Fruit fly (Drosophila melanogaster) whole organism, embryonic: Measurements from ENCODE around the gene Fas3.

Experiments
- ATbp ChIP-seq: fragments of 200-800 bp; sonication (Bioruptor generic); optimal IDR thresholded peaks from 2 replicates; lab custom pipeline; 2017; ENCODE audit warnings: missing biosample characterization, mild to moderate bottlenecking, missing genetic modification characterization, missing genetic modification reagents
- C15 ChIP-seq: fragments of 200-800 bp; sonication (Bioruptor generic); IDR thresholded peaks from 3 replicates; pipeline ENCODE4 v1.3.6; 2022; ENCODE audit warnings: missing biosample characterization, missing genetic modification characterization
- CG1024 ChIP-seq: fragments of 200-800 bp; sonication (Bioruptor generic); IDR thresholded peaks from 2 replicates; pipeline ENCODE4 v1.3.6; 2022; ENCODE audit warnings: missing biosample characterization, missing genetic modification characterization
- CG10462 ChIP-seq: fragments of 200-800 bp; sonication (Bioruptor generic); optimal IDR thresholded peaks from 2 replicates; lab custom pipeline; 2016; ENCODE audit warnings: missing biosample characterization, missing genetic modification characterization
- CG12744 ChIP-seq: fragments of 200-800 bp; sonication (Bioruptor generic); optimal IDR thresholded peaks from 2 replicates; lab custom pipeline; 2016; ENCODE audit warnings: missing biosample characterization, missing genetic modification characterization
- CG14441 ChIP-seq: fragments of 200-800 bp; sonication (Bioruptor generic); IDR thresholded peaks from 2 replicates; pipeline ENCODE4 v1.3.6; 2022; ENCODE audit warnings: missing biosample characterization, missing genetic modification characterization
- CG14710 ChIP-seq: fragments of 200-800 bp; sonication (Bioruptor generic); optimal IDR thresholded peaks from 3 replicates; lab custom pipeline; 2019; ENCODE audit warnings: missing biosample characterization, mild to moderate bottlenecking, missing genetic modification characterization, moderate library complexity
- CG15073 ChIP-seq: fragments of 200-800 bp; sonication (Bioruptor generic); optimal IDR thresholded peaks from 2 replicates; lab custom pipeline; 2016; ENCODE audit warnings: missing biosample characterization, missing genetic modification characterization
- CG15269 ChIP-seq: fragments of 200-800 bp; sonication (Bioruptor generic); optimal IDR thresholded peaks from 2 replicates; lab custom pipeline; 2018; ENCODE audit warnings: missing biosample characterization, mild to moderate bottlenecking, missing genetic modification characterization, moderate library complexity
- CG17912 ChIP-seq: fragments of 200-800 bp; sonication (Bioruptor generic); optimal IDR thresholded peaks from 2 replicates; lab custom pipeline; 2018; ENCODE audit warnings: missing biosample characterization, mild to moderate bottlenecking, missing genetic modification characterization
- CG1792 ChIP-seq: fragments of 200-800 bp; sonication (Bioruptor generic); optimal IDR thresholded peaks from 2 replicates; lab custom pipeline; 2016; ENCODE audit warnings: missing biosample characterization, missing genetic modification characterization
- CG18011 ChIP-seq: fragments of 200-800 bp; sonication (Bioruptor generic); optimal IDR thresholded peaks from 2 replicates; lab custom pipeline; 2017; ENCODE audit warnings: missing biosample characterization, missing genetic modification characterization, mild to moderate bottlenecking, moderate library complexity, missing genotype
- CG18476 ChIP-seq: fragments of 200-800 bp; sonication (Bioruptor generic); optimal IDR thresholded peaks from 2 replicates; lab custom pipeline; 2016; ENCODE audit warnings: missing biosample characterization, mild to moderate bottlenecking, missing genetic modification characterization
- CG2889 ChIP-seq: fragments of 200-800 bp; sonication (Bioruptor generic); IDR thresholded peaks from 3 replicates; pipeline ENCODE4 v1.3.6; 2022; ENCODE audit warnings: missing biosample characterization, missing genetic modification characterization
- CG33557 ChIP-seq: fragments of 200-800 bp; sonication (Bioruptor generic); optimal IDR thresholded peaks from 2 replicates; lab custom pipeline; 2019; ENCODE audit warnings: missing biosample characterization, mild to moderate bottlenecking, missing genetic modification characterization, moderate library complexity
- CG34422 ChIP-seq: fragments of 200-800 bp; sonication (Bioruptor generic); IDR thresholded peaks from 3 replicates; pipeline ENCODE4 v1.3.6; 2022; ENCODE audit warnings: missing biosample characterization, missing genetic modification characterization
- CG4707 ChIP-seq: fragments of 200-800 bp; sonication (Bioruptor generic); optimal IDR thresholded peaks from 2 replicates; lab custom pipeline; 2018; ENCODE audit warnings: missing biosample characterization, mild to moderate bottlenecking, missing genetic modification characterization, moderate library complexity
- CG7987 ChIP-seq: fragments of 200-800 bp; sonication (Bioruptor generic); optimal IDR thresholded peaks from 2 replicates; lab custom pipeline; 2018; ENCODE audit warnings: missing biosample characterization, mild to moderate bottlenecking, missing genetic modification characterization, moderate library complexity
- CG8924 ChIP-seq: fragments of 200-800 bp; optimal IDR thresholded peaks from 3 replicates; lab custom pipeline; 2019; ENCODE audit warnings: missing biosample characterization, mild to moderate bottlenecking, missing genetic modification characterization, moderate library complexity
- CG9609 ChIP-seq: fragments of 200-800 bp; sonication (Bioruptor generic); optimal IDR thresholded peaks from 3 replicates; lab custom pipeline; 2016; ENCODE audit warnings: missing biosample characterization, missing genetic modification characterization
- CHES-1-like ChIP-seq: fragments of 200-800 bp; sonication (Bioruptor generic); optimal IDR thresholded peaks from 2 replicates; lab custom pipeline; 2016; ENCODE audit warnings: missing biosample characterization, missing genetic modification characterization
- CTCF ChIP-seq: fragments of 200-800 bp; sonication (Bioruptor generic); optimal IDR thresholded peaks from 2 replicates; lab custom pipeline; 2017; ENCODE audit warnings: missing biosample characterization, mild to moderate bottlenecking, missing genetic modification characterization, moderate library complexity
- Gsc ChIP-seq: fragments of 200-800 bp; sonication (Bioruptor generic); IDR thresholded peaks from 2 replicates; pipeline ENCODE4 v1.3.6; 2022; ENCODE audit warnings: missing biosample characterization, missing genetic modification characterization
- H2.0 ChIP-seq: fragments of 200-800 bp; sonication (Bioruptor generic); IDR thresholded peaks from 2 replicates; pipeline ENCODE4 v1.3.6; 2022; ENCODE audit warnings: missing biosample characterization, missing genetic modification characterization
- HmgD ChIP-seq: fragments of 200-800 bp; sonication (Bioruptor generic); optimal IDR thresholded peaks from 3 replicates; lab custom pipeline; 2016; ENCODE audit warnings: missing biosample characterization, missing genetic modification characterization
- HmgZ ChIP-seq: fragments of 200-800 bp; sonication (Bioruptor generic); optimal IDR thresholded peaks from 2 replicates; lab custom pipeline; 2018; ENCODE audit warnings: missing biosample characterization, mild to moderate bottlenecking, missing genetic modification characterization
- Kr ChIP-seq: fragments of 200-800 bp; sonication (Bioruptor generic); optimal IDR thresholded peaks from 2 replicates; lab custom pipeline; 2017; ENCODE audit warnings: missing biosample characterization, mild to moderate bottlenecking, missing genetic modification characterization
- NC2β ChIP-seq: fragments of 200-800 bp; sonication (Bioruptor generic); optimal IDR thresholded peaks from 2 replicates; lab custom pipeline; 2016; ENCODE audit warnings: missing biosample characterization, missing genetic modification characterization
- Six4 ChIP-seq: fragments of 200-800 bp; sonication (Bioruptor generic); optimal IDR thresholded peaks from 2 replicates; lab custom pipeline; 2016; ENCODE audit warnings: missing biosample characterization, missing genetic modification characterization
- Ssrp ChIP-seq: fragments of 200-800 bp; sonication (Bioruptor generic); optimal IDR thresholded peaks from 2 replicates; lab custom pipeline; 2018; ENCODE audit warnings: missing biosample characterization, mild to moderate bottlenecking, missing genetic modification characterization, moderate library complexity
- Stat92E ChIP-seq, 3 experiments: fragments of >200 bp in 2 of 3; fragments of 200-800 bp in 1 of 3; sonication (Bioruptor generic) in 1 of 3; optimal IDR thresholded peaks; 2 replicates each; lab custom pipeline; 2017 to 2019; ENCODE audit warnings: missing biosample characterization in 3 of 3, missing genetic modification characterization in 3 of 3, mild to moderate bottlenecking in 1 of 3, moderate library complexity in 1 of 3
- Taf1 ChIP-seq: fragments of 200-800 bp; sonication (Bioruptor generic); IDR thresholded peaks from 2 replicates; pipeline ENCODE4 v1.3.6; 2022; ENCODE audit warnings: missing biosample characterization, missing genetic modification characterization
- ab ChIP-seq: fragments of 200-800 bp; sonication (Bioruptor generic); optimal IDR thresholded peaks from 2 replicates; lab custom pipeline; 2016; ENCODE audit warnings: missing biosample characterization, missing genetic modification characterization
- ac ChIP-seq: fragments of 200-800 bp; sonication (Bioruptor generic); optimal IDR thresholded peaks from 3 replicates; lab custom pipeline; 2017; ENCODE audit warnings: missing biosample characterization, mild to moderate bottlenecking, missing genetic modification characterization
- dan ChIP-seq: fragments of 200-800 bp; sonication (Bioruptor generic); IDR thresholded peaks from 2 replicates; pipeline ENCODE4 v1.3.6; 2022; ENCODE audit warnings: missing biosample characterization, missing genetic modification characterization
- gt ChIP-seq: fragments of 200-800 bp; sonication (Bioruptor generic); IDR thresholded peaks from 2 replicates; pipeline ENCODE4 v1.3.6; 2022; ENCODE audit warnings: missing biosample characterization, missing genetic modification characterization
- ken ChIP-seq: fragments of 200-800 bp; sonication (Bioruptor generic); IDR thresholded peaks from 3 replicates; pipeline ENCODE4 v1.3.6; 2022; ENCODE audit warnings: missing biosample characterization, missing genetic modification characterization
- lola ChIP-seq, 3 experiments: fragments of >200 bp in 2 of 3; fragments of 200-800 bp in 1 of 3; sonication (Bioruptor generic) in 1 of 3; optimal IDR thresholded peaks; 2 replicates each; lab custom pipeline; 2017 to 2019; ENCODE audit warnings: missing biosample characterization in 3 of 3, missing genetic modification characterization in 3 of 3, mild to moderate bottlenecking in 1 of 3, moderate library complexity in 1 of 3
- maf-S ChIP-seq: fragments of 200-800 bp; sonication (Bioruptor generic); optimal IDR thresholded peaks from 2 replicates; lab custom pipeline; 2016; ENCODE audit warnings: missing biosample characterization, missing genetic modification characterization
- mam ChIP-seq: fragments of 200-800 bp; sonication (Bioruptor generic); optimal IDR thresholded peaks from 3 replicates; lab custom pipeline; 2016; ENCODE audit warnings: missing biosample characterization, missing genetic modification characterization
- mld ChIP-seq: fragments of 200-800 bp; sonication (Bioruptor generic); IDR thresholded peaks from 3 replicates; pipeline ENCODE4 v1.3.6; 2022; ENCODE audit warnings: missing biosample characterization, missing genetic modification characterization; ENCODE audit not compliant: partially characterized antibody
- nerfin-1 ChIP-seq: fragments of 200-800 bp; sonication (Bioruptor generic); optimal IDR thresholded peaks from 3 replicates; lab custom pipeline; 2019; ENCODE audit warnings: missing biosample characterization, mild to moderate bottlenecking, missing genetic modification characterization, moderate library complexity
- otp ChIP-seq: fragments of 200-800 bp; sonication (Bioruptor generic); IDR thresholded peaks from 3 replicates; pipeline ENCODE4, ENCODE4 v1.3.6; 2022; ENCODE audit warnings: missing biosample characterization, missing genetic modification characterization
- pan ChIP-seq, 4 experiments: fragments of >200 bp in 3 of 4; fragments of 200-800 bp in 1 of 4; sonication (Bioruptor generic) in 1 of 4; optimal IDR thresholded peaks in 3 of 4; IDR thresholded peaks in 1 of 4; 2 replicates each; pipeline versions ENCODE4 v1.3.6 to Lab custom; 2017 to 2022; ENCODE audit warnings: missing biosample characterization in 2 of 4, missing genetic modification characterization in 2 of 4, mixed read lengths in 1 of 4
- peb ChIP-seq: fragments of 200-800 bp; sonication (Bioruptor generic); IDR thresholded peaks from 2 replicates; pipeline ENCODE4 v1.3.6; 2022; ENCODE audit warnings: missing biosample characterization, missing genetic modification characterization
- pros ChIP-seq: fragments of 200-800 bp; sonication (Bioruptor generic); optimal IDR thresholded peaks from 3 replicates; lab custom pipeline; 2019; ENCODE audit warnings: missing biosample characterization, mild to moderate bottlenecking, missing genetic modification characterization, moderate library complexity
- slou ChIP-seq: fragments of 200-800 bp; sonication (Bioruptor generic); optimal IDR thresholded peaks from 3 replicates; lab custom pipeline; 2016; ENCODE audit warnings: missing biosample characterization, missing genetic modification characterization
- slp2 ChIP-seq: fragments of 200-800 bp; sonication (Bioruptor generic); optimal IDR thresholded peaks from 2 replicates; lab custom pipeline; 2016; ENCODE audit warnings: missing biosample characterization, missing genetic modification characterization
- tup ChIP-seq: fragments of 200-800 bp; sonication (Bioruptor generic); optimal IDR thresholded peaks from 2 replicates; lab custom pipeline; 2016; ENCODE audit warnings: missing biosample characterization, mild to moderate bottlenecking, missing genetic modification characterization, moderate library complexity
- zen ChIP-seq: fragments of 200-800 bp; sonication (Bioruptor generic); optimal IDR thresholded peaks from 3 replicates; lab custom pipeline; 2018; ENCODE audit warnings: missing biosample characterization, mild to moderate bottlenecking, missing genetic modification characterization, moderate library complexity

Fas3 gene

DNA sequence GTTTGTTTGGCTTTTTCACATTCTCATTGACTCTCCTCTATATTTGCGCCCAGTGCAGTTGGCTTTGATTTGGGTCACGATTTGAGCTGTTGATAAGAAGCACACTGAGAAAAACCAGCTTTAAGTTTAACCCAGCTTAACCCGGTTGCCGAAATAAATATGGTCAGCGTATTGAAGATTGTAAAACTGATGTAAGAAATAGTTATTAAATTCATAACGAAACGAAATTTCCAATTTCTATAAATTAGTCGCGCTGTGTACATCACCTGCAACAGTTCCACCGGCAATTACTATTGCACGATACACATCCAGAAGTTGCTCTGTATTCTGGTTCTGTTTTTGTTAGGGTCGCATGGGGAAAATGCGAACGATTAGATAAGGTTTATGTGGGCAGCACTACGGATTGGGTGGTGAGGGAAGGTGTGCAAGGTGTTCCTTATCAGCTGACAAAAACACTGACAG lies 5.2 kb downstream of the Fas3 start (continued):
- peak; percentile 58 for TF ChIP-seq Gsc (GFP tag; lab: Robert Waterston, UW)
- TF ChIP-seq CG15073 (GFP tag; lab: Kevin White, UChicago) = no peak
- TF ChIP-seq dan (GFP tag; lab: Robert Waterston, UW) = peak; percentile 49; the same call in 1 of the 2 replicates
- peak; percentile 82 for TF ChIP-seq CG8924
- TF ChIP-seq Kr (GFP tag; lab: Kevin White, UChicago) = peak; percentile 51
- peak; percentile 76 for TF ChIP-seq nerfin-1 (tag; lab: Kevin White, UChicago)
- peak; percentile 76 for TF ChIP-seq Six4 (GFP tag; lab: Kevin White, UChicago)
- TF ChIP-seq Stat92E (GFP tag; optimal IDR thresholded peaks at IDR 0.05; lab: Kevin White, UChicago) = peak in 1 of 3 experiments; percentile 16
- TF ChIP-seq CG33557 = peak; percentile 51
- peak; percentile 83 for TF ChIP-seq slp2 (GFP tag; lab: Kevin White, UChicago)
- TF ChIP-seq CG14710 = peak; percentile 83
- peak; percentile 50 for TF ChIP-seq CG10462
- TF ChIP-seq zen (tag; lab: Kevin White, UChicago) = peak; percentile 75
- TF ChIP-seq CG9609 (GFP tag; lab: Kevin White, UChicago) = peak; percentile 83
- TF ChIP-seq CG12744 = peak; percentile 65
- peak; percentile 41 for TF ChIP-seq HmgD (GFP tag; lab: Kevin White, UChicago)
- TF ChIP-seq CG18011 (GFP tag; lab: Kevin White, UChicago) = peak; percentile 54
- peak; percentile 88 for TF ChIP-seq ATbp (GFP tag; lab: Kevin White, UChicago)
- peak; percentile 74 for TF ChIP-seq CG1792
- TF ChIP-seq CHES-1-like = peak; percentile 63
- TF ChIP-seq Taf1 (GFP tag; lab: Robert Waterston, UW) = 0 out of 2 replicates have a peak, but pooled peaks have one; percentile 31
- TF ChIP-seq pros (GFP tag; lab: Kevin White, UChicago) = no peak
- TF ChIP-seq pan (optimal IDR thresholded peaks at IDR 0.05; lab: Kevin White, UChicago) = no peak
- TF ChIP-seq pan (GFP tag; optimal IDR thresholded peaks at IDR 0.05 in 1 of 2, IDR thresholded peaks at IDR 0.05 in 1 of 2) = peak in 1 of 2 experiments; percentile 92
- TF ChIP-seq CG2889 (GFP tag; lab: Robert Waterston, UW) = peak; percentile 75; the same call in 2 of the 3 replicates
- TF ChIP-seq H2.0 (GFP tag; lab: Robert Waterston, UW) = peak; percentile 81
- peak; percentile 61 for TF ChIP-seq maf-S (GFP tag; lab: Kevin White, UChicago)
- TF ChIP-seq ab = peak; percentile 47
- no peak for TF ChIP-seq mld (GFP tag; lab: Robert Waterston, UW)
- TF ChIP-seq slou (GFP tag; lab: Kevin White, UChicago) = peak; percentile 18
- TF ChIP-seq ac (GFP tag; lab: Kevin White, UChicago) = peak; percentile 43
- peak; percentile 91 for TF ChIP-seq CG34422 (GFP tag; lab: Robert Waterston, UW)
- TF ChIP-seq tup (GFP tag; lab: Kevin White, UChicago) = peak; percentile 56
- peak; percentile 74 for TF ChIP-seq CG18476 (GFP tag; lab: Kevin White, UChicago)
- peak; percentile 86 for TF ChIP-seq NC2β (GFP tag; lab: Kevin White, UChicago)
- TF ChIP-seq lola (GFP tag; optimal IDR thresholded peaks at IDR 0.05; lab: Kevin White, UChicago) = peak in 1 of 3 experiments; percentile 84
- 0 out of 3 replicates have a peak, but pooled peaks have one; percentile 51 for TF ChIP-seq C15 (GFP tag; lab: Robert Waterston, UW)
- TF ChIP-seq CG7987 (GFP tag; lab: Kevin White, UChicago) = peak; percentile 60
- peak; percentile 75 for TF ChIP-seq mam (GFP tag; lab: Kevin White, UChicago)
- TF ChIP-seq CG17912 (GFP tag; lab: Kevin White, UChicago) = no peak
- TF ChIP-seq otp = peak; percentile 86
- TF ChIP-seq gt (GFP tag; lab: Robert Waterston, UW) = peak; percentile 57
- peak; percentile 86 for TF ChIP-seq Ssrp (tag; lab: Kevin White, UChicago)
- peak; percentile 85; the same call in 2 of the 3 replicates for TF ChIP-seq ken
- TF ChIP-seq CG14441 (GFP tag; lab: Robert Waterston, UW) = peak; percentile 88
- TF ChIP-seq HmgZ (tag; lab: Kevin White, UChicago) = peak; percentile 79
- peak; percentile 34 for TF ChIP-seq CTCF (GFP tag; lab: Kevin White, UChicago)
- TF ChIP-seq CG1024 (GFP tag; lab: Robert Waterston, UW) = peak; percentile 74
- TF ChIP-seq peb (GFP tag; lab: Robert Waterston, UW) = peak; percentile 77
- peak; percentile 75 for TF ChIP-seq CG4707 (GFP tag; lab: Kevin White, UChicago)
- peak; percentile 87 for TF ChIP-seq CG15269 (tag; lab: Kevin White, UChicago)
